Worm (Caenorhabditis elegans) whole organism, L3 larva: ENCODE measurements around the gene F53B2.5.

ENCODE experiments used
- mdl-1 ChIP-seq: fragments of 150-350 bp; optimal IDR thresholded peaks from 2 replicates; lab custom pipeline; 2014; ENCODE audit warnings: missing biosample characterization, missing genetic modification characterization
- nhr-76 ChIP-seq: fragments of 150-350 bp; sonication (generic microtip); optimal IDR thresholded peaks from 5 replicates; lab custom pipeline; 2014; ENCODE audit warnings: missing biosample characterization, missing genetic modification characterization
- nhr-77 ChIP-seq: fragments of 150-350 bp; optimal IDR thresholded peaks from 2 replicates; lab custom pipeline; 2014; ENCODE audit warnings: missing biosample characterization, missing genetic modification characterization

- no peak for TF ChIP-seq nhr-77 (tag; lab: Kevin White, UChicago)
- no peak for TF ChIP-seq mdl-1
- no peak for TF ChIP-seq nhr-76 (tag; lab: Kevin White, UChicago)
Measured at ce11 chrIV:12570546-12570945, 39.6 kb upstream of the F53B2.5 start.
